Worm (Caenorhabditis elegans): ENCODE measurements around the gene C42D4.13.

DNA sequence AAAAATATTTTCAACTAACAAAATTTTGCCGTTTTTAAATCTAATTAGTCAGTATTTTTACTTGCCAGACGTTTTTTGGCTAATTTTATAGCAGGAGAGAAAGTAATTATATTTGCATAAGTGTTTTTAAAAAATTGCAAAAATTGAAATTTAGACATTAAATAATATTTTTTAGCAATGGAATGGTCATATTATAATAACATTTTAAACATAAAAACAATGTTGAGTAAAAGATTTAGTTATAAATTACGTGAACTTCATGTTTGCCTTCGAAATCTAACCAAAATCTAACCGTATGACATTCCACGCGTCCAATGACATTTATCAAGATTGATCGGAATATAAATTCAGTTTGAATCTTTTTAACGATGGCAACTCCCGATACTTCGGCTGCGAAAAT, 33.6 kb downstream of the C42D4.13 start, which contains the start of gene C34D4.2:
- TF ChIP-seq med-1 (GFP tag; optimal IDR thresholded peaks at IDR 0.05; ENCODE audit: insufficient read depth) (no peak), tab-1 (GFP tag; IDR thresholded peaks at IDR 0.05) (no peak), cog-1 (tag; optimal IDR thresholded peaks at IDR 0.05) (no peak), klf-2 (GFP tag; conservative IDR thresholded peaks at IDR 0.05) (no peak), ztf-29 (GFP tag; IDR thresholded peaks at IDR 0.05) (no peak)
